Worm (Caenorhabditis elegans) whole organism, L4/young adult: Measurements from ENCODE around the gene cyn-4.

Source experiments
- dao-5 ChIP-seq: sonication (generic microtip); optimal IDR thresholded peaks from 2 replicates; lab custom pipeline; 2016; ENCODE audit warnings: missing genotype, missing genetic modification characterization, moderate library complexity, missing compliant biosample characterization
- him-1 ChIP-seq: sonication (generic microtip); optimal IDR thresholded peaks from 2 replicates; lab custom pipeline; 2016; ENCODE audit warnings: missing genotype, missing genetic modification reagents, missing genetic modification characterization, missing compliant biosample characterization

DNA sequence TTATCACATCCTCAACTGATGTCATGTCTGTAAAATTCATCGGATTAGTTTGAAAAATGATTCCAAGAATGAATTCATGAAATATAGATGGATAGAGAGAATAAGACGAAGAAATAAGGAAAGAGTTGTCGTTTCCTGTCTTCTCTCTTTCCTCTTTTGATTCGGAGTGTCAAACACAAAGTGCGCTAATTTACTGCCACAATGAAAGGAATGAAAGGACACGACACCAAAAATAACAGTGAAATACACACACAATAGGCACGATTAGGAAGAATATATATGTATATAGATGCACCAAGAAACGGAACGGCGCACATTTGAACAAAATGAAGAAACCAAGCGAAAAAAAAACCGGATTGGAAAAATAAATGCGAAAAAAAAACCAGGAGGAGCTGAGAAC is 43.3 kb downstream of the cyn-4 start, which contains the start of gene VM106R.1:
- no peak for TF ChIP-seq dao-5 (tag; lab: Kevin White, UChicago)
- no peak for TF ChIP-seq him-1 (tag; lab: Kevin White, UChicago)
